Fruit fly (Drosophila melanogaster): Measurements from ENCODE around the gene Uch.
A peak's percentile ranks its signal among the peaks of the same experiment; 100 is the strongest.

Gene Uch

dm6 chr2L:2220573-2221332, 6.7 kb upstream of the Uch start, which contains the start of gene papi (continued):
- TF ChIP-seq CG16779 (GFP tag; IDR thresholded peaks at IDR 0.05) (no peak), CrebB (tag; optimal IDR thresholded peaks at IDR 0.05) (no peak), en (GFP tag; optimal IDR thresholded peaks at IDR 0.05) (no peak), zen (tag; optimal IDR thresholded peaks at IDR 0.05) (no peak), hbn (GFP tag; IDR thresholded peaks at IDR 0.05; ENCODE audit: partially characterized antibody) (no peak), CG8290 (GFP tag; optimal IDR thresholded peaks at IDR 0.05) (no peak), CG8290 (tag; optimal IDR thresholded peaks at IDR 0.05) (peak in 1 of 2 experiments; percentile 34), Jarid2 (GFP tag; optimal IDR thresholded peaks at IDR 0.05) (no peak), CG10267 (tag; optimal IDR thresholded peaks at IDR 0.05) (peak; percentile 91), BtbVII (GFP tag; optimal IDR thresholded peaks at IDR 0.05) (no peak), cg (GFP tag; optimal IDR thresholded peaks at IDR 0.05) (peak; percentile 13), croc (GFP tag; conservative IDR thresholded peaks at IDR 0.05) (no peak), zfh1 (GFP tag; IDR thresholded peaks at IDR 0.05) (no peak), CG7786 (GFP tag; optimal IDR thresholded peaks at IDR 0.05) (no peak), Mad (GFP tag; optimal IDR thresholded peaks at IDR 0.05) (no peak), sug (tag; optimal IDR thresholded peaks at IDR 0.05) (peak; percentile 6), CG15269 (tag; optimal IDR thresholded peaks at IDR 0.05) (no peak), BEAF-32 (GFP tag; optimal IDR thresholded peaks at IDR 0.05) (peak; percentile 20), B-H2 (GFP tag; optimal IDR thresholded peaks at IDR 0.05) (peak; percentile 53), Poxn (GFP tag; IDR thresholded peaks at IDR 0.05) (no peak), inv (GFP tag; IDR thresholded peaks at IDR 0.05; ENCODE audit: partially characterized antibody) (no peak), pzg (GFP tag; optimal IDR thresholded peaks at IDR 0.05) (peak; percentile 67)

dm6 chr2L:2217067-2217684, 3.2 kb upstream of the Uch start, which contains the start of the genes CG15386, CG42371 and mio:
TSS of gene CG15386 (minus strand) at chr2L:2217246.
TSS of gene CG42371 (minus strand) at chr2L:2217246.
TSS of gene mio (plus strand) at chr2L:2217290.
- TF ChIP-seq Dp (GFP tag; optimal IDR thresholded peaks at IDR 0.05) (peak; percentile 24), CG1603 (tag; optimal IDR thresholded peaks at IDR 0.05) (peak; percentile 41), H15 (GFP tag; IDR thresholded peaks at IDR 0.05) (no peak), chinmo (GFP tag; IDR thresholded peaks at IDR 0.05; ENCODE audit: partially characterized antibody) (peak; percentile 93), lbe (GFP tag; optimal IDR thresholded peaks at IDR 0.05) (peak; percentile 22), H2.0 (GFP tag; IDR thresholded peaks at IDR 0.05) (no peak), CoRest (tag; optimal IDR thresholded peaks at IDR 0.05) (peak; percentile 9), grau (tag; optimal IDR thresholded peaks at IDR 0.05) (peak; percentile 17), bowl (GFP tag; IDR thresholded peaks at IDR 0.05) (no peak), Dek (tag; optimal IDR thresholded peaks at IDR 0.05) (no peak), HmgD (GFP tag; optimal IDR thresholded peaks at IDR 0.05) (peak; percentile 16), knrl (GFP tag; IDR thresholded peaks at IDR 0.05; ENCODE audit: partially characterized antibody) (no peak), dysf (GFP tag; IDR thresholded peaks at IDR 0.05) (no peak), sens (GFP tag) (peak; percentile 58), Med (GFP tag) (peak; percentile 85), CG13624 (GFP tag; optimal IDR thresholded peaks at IDR 0.05) (peak; percentile 82), CG13424 (tag; optimal IDR thresholded peaks at IDR 0.05) (no peak), CG6791 (GFP tag; IDR thresholded peaks at IDR 0.05; ENCODE audit: partially characterized antibody) (peak; percentile 65; the same call in 2 of the 3 replicates), Nf-YC (tag; optimal IDR thresholded peaks at IDR 0.05) (no peak), MESR4 (GFP tag; optimal IDR thresholded peaks at IDR 0.05) (peak; percentile 42), CG2712 (tag; optimal IDR thresholded peaks at IDR 0.05) (peak; percentile 2), CHES-1-like (GFP tag; optimal IDR thresholded peaks at IDR 0.05) (peak; percentile 59), dmrt99B (tag; optimal IDR thresholded peaks at IDR 0.05) (no peak), salm (tag; optimal IDR thresholded peaks at IDR 0.05) (no peak), CG15601 (tag; optimal IDR thresholded peaks at IDR 0.05) (no peak), CG4707 (GFP tag; optimal IDR thresholded peaks at IDR 0.05) (no peak)
